Fruit fly (Drosophila melanogaster) whole organism, embryonic: ENCODE results near the gene CG34163.

Experiments used
- Ada2b ChIP-seq: fragments of 200-800 bp; sonication (Bioruptor generic); IDR thresholded peaks from 2 replicates; pipeline ENCODE4 v1.3.6; 2022; ENCODE audit warnings: missing biosample characterization, missing genetic modification characterization
- Antp ChIP-seq: fragments of 200-800 bp; sonication (Bioruptor generic); optimal IDR thresholded peaks from 3 replicates; lab custom pipeline; 2016; ENCODE audit warnings: missing biosample characterization, missing genetic modification characterization
- B-H1 ChIP-seq: fragments of 200-800 bp; sonication (Bioruptor generic); IDR thresholded peaks from 3 replicates; pipeline ENCODE4 v1.3.6; 2022; ENCODE audit warnings: missing biosample characterization, missing genetic modification characterization
- Bdp1 ChIP-seq: fragments of 200-800 bp; sonication (Bioruptor generic); optimal IDR thresholded peaks from 3 replicates; lab custom pipeline; 2016; ENCODE audit warnings: missing biosample characterization, missing genetic modification characterization
- CG10147 ChIP-seq: fragments of 200-800 bp; sonication (Bioruptor generic); optimal IDR thresholded peaks from 2 replicates; lab custom pipeline; 2019; ENCODE audit warnings: missing biosample characterization, mild to moderate bottlenecking, missing genetic modification characterization, moderate library complexity
- CG10321 ChIP-seq: fragments of 200-800 bp; sonication (Bioruptor generic); IDR thresholded peaks from 2 replicates; pipeline ENCODE4 v1.3.6; 2022; ENCODE audit warnings: missing biosample characterization, missing genetic modification characterization
- CG14860 ChIP-seq: fragments of 200-800 bp; sonication (Bioruptor generic); IDR thresholded peaks from 3 replicates; pipeline ENCODE4 v1.3.6; 2022; ENCODE audit warnings: missing biosample characterization, missing genetic modification characterization; ENCODE audit not compliant: partially characterized antibody
- CG16813 ChIP-seq: fragments of 200-800 bp; sonication (Bioruptor generic); IDR thresholded peaks from 3 replicates; pipeline ENCODE4 v1.3.6; 2022; ENCODE audit warnings: missing biosample characterization, missing genetic modification characterization; ENCODE audit not compliant: partially characterized antibody
- CG18599 ChIP-seq: fragments of 200-800 bp; sonication (Bioruptor generic); optimal IDR thresholded peaks from 3 replicates; lab custom pipeline; 2017; ENCODE audit warnings: missing biosample characterization, missing genetic modification characterization, mild to moderate bottlenecking, moderate library complexity, missing genetic modification reagents
- CG2116 ChIP-seq: fragments of 200-800 bp; sonication (Bioruptor generic); optimal IDR thresholded peaks from 3 replicates; lab custom pipeline; 2018; ENCODE audit warnings: missing biosample characterization, mild to moderate bottlenecking, missing genetic modification characterization
- CG2199 ChIP-seq: fragments of 200-800 bp; sonication (Bioruptor generic); IDR thresholded peaks from 3 replicates; pipeline ENCODE4 v1.3.6; 2022; ENCODE audit warnings: missing biosample characterization, missing genetic modification characterization
- CG32767 ChIP-seq: fragments of 200-800 bp; sonication (Bioruptor generic); IDR thresholded peaks from 2 replicates; pipeline ENCODE4 v1.3.6; 2022; ENCODE audit warnings: missing biosample characterization, missing genetic modification characterization
- CG3281 ChIP-seq: fragments of 200-800 bp; sonication (Bioruptor generic); optimal IDR thresholded peaks from 3 replicates; lab custom pipeline; 2017; ENCODE audit warnings: missing biosample characterization, mild to moderate bottlenecking, missing genetic modification characterization
- CG33213 ChIP-seq: fragments of 200-800 bp; sonication (Bioruptor generic); optimal IDR thresholded peaks from 3 replicates; lab custom pipeline; 2016; ENCODE audit warnings: missing biosample characterization, missing genetic modification characterization
- CG4282 ChIP-seq: fragments of 200-800 bp; sonication (Bioruptor generic); optimal IDR thresholded peaks from 2 replicates; lab custom pipeline; 2016; ENCODE audit warnings: missing biosample characterization, missing genetic modification characterization
- CG4360 ChIP-seq: fragments of 200-800 bp; sonication (Bioruptor generic); IDR thresholded peaks from 2 replicates; pipeline ENCODE4 v1.3.6; 2022; ENCODE audit warnings: missing biosample characterization, missing genetic modification characterization
- CG5953 ChIP-seq: fragments of 200-800 bp; sonication (Bioruptor generic); IDR thresholded peaks from 2 replicates; pipeline ENCODE4 v1.3.6; 2022; ENCODE audit warnings: missing biosample characterization, missing genetic modification characterization
- CG6689 ChIP-seq: fragments of 200-800 bp; sonication (Bioruptor generic); IDR thresholded peaks from 2 replicates; pipeline ENCODE4 v1.3.6; 2022; ENCODE audit warnings: missing biosample characterization, missing genetic modification characterization
- CG7556 ChIP-seq: fragments of 200-800 bp; sonication (Bioruptor generic); optimal IDR thresholded peaks from 2 replicates; lab custom pipeline; 2017; ENCODE audit warnings: missing biosample characterization, mild to moderate bottlenecking, missing genetic modification characterization
- CG7745 ChIP-seq: fragments of 200-800 bp; sonication (Bioruptor generic); optimal IDR thresholded peaks from 2 replicates; lab custom pipeline; 2018; ENCODE audit warnings: missing biosample characterization, mild to moderate bottlenecking, missing genetic modification characterization, moderate library complexity
- CG8281 ChIP-seq: fragments of 200-800 bp; sonication (Bioruptor generic); optimal IDR thresholded peaks from 2 replicates; lab custom pipeline; 2018; ENCODE audit warnings: missing biosample characterization, mild to moderate bottlenecking, missing genetic modification characterization, moderate library complexity
- CG9932 ChIP-seq: fragments of 200-800 bp; sonication (Bioruptor generic); IDR thresholded peaks from 2 replicates; pipeline ENCODE4 v1.3.6; 2022; ENCODE audit warnings: missing biosample characterization, missing genetic modification characterization
- Doc3 ChIP-seq: fragments of 200-800 bp; sonication (Bioruptor generic); IDR thresholded peaks from 3 replicates; pipeline ENCODE4 v1.3.6; 2022; ENCODE audit warnings: missing biosample characterization, missing genetic modification characterization; ENCODE audit not compliant: partially characterized antibody
- Hand ChIP-seq: fragments of 200-800 bp; sonication (Bioruptor generic); optimal IDR thresholded peaks from 2 replicates; lab custom pipeline; 2017; ENCODE audit warnings: mild to moderate bottlenecking, missing biosample characterization, missing genetic modification reagents, missing genetic modification characterization
- Hmx ChIP-seq: fragments of 200-800 bp; sonication (Bioruptor generic); optimal IDR thresholded peaks from 2 replicates; lab custom pipeline; 2016; ENCODE audit warnings: missing biosample characterization, missing genetic modification characterization
- NfI ChIP-seq: fragments of 200-800 bp; sonication (Bioruptor generic); optimal IDR thresholded peaks from 3 replicates; lab custom pipeline; 2018; ENCODE audit warnings: missing biosample characterization, mild to moderate bottlenecking, missing genetic modification characterization, moderate library complexity
- Pdp1 ChIP-seq, 2 experiments: fragments of 200-800 bp; sonication (Bioruptor generic); optimal IDR thresholded peaks; 3 replicates each; lab custom pipeline; 2016; ENCODE audit warnings: missing biosample characterization in 2 of 2, missing genetic modification characterization in 2 of 2, mild to moderate bottlenecking in 1 of 2, moderate library complexity in 1 of 2
- Ravus ChIP-seq: fragments of 200-800 bp; sonication (Bioruptor generic); IDR thresholded peaks from 2 replicates; pipeline ENCODE4 v1.3.6; 2022; ENCODE audit warnings: missing biosample characterization, missing genetic modification characterization
- Rfx ChIP-seq: fragments of 200-800 bp; sonication (Bioruptor generic); IDR thresholded peaks from 2 replicates; pipeline ENCODE4 v1.3.6; 2022; ENCODE audit warnings: missing biosample characterization, missing genetic modification characterization
- Taf1 ChIP-seq: fragments of 200-800 bp; sonication (Bioruptor generic); IDR thresholded peaks from 2 replicates; pipeline ENCODE4 v1.3.6; 2022; ENCODE audit warnings: missing biosample characterization, missing genetic modification characterization
- Tbp ChIP-seq: fragments of >200 bp; optimal IDR thresholded peaks from 2 replicates; lab custom pipeline; 2018; ENCODE audit warnings: missing biosample characterization, missing genetic modification characterization
- Vsx1 ChIP-seq: fragments of 200-800 bp; sonication (Bioruptor generic); optimal IDR thresholded peaks from 2 replicates; lab custom pipeline; 2017; ENCODE audit warnings: missing biosample characterization, mild to moderate bottlenecking, missing genetic modification characterization, missing genetic modification reagents
- btn ChIP-seq: fragments of 200-800 bp; sonication (Bioruptor generic); optimal IDR thresholded peaks from 2 replicates; lab custom pipeline; 2016; ENCODE audit warnings: missing biosample characterization, missing genetic modification characterization
- dimm ChIP-seq: fragments of 200-800 bp; sonication (Bioruptor generic); IDR thresholded peaks from 2 replicates; pipeline ENCODE4 v1.3.6; 2022; ENCODE audit warnings: missing biosample characterization, missing genetic modification characterization
- ems ChIP-seq: fragments of 200-800 bp; sonication (Bioruptor generic); optimal IDR thresholded peaks from 3 replicates; lab custom pipeline; 2016; ENCODE audit warnings: missing biosample characterization, missing genetic modification characterization
- gce ChIP-seq: fragments of 200-800 bp; sonication (Bioruptor generic); IDR thresholded peaks from 3 replicates; pipeline ENCODE4 v1.3.6; 2022; ENCODE audit warnings: missing biosample characterization, missing genetic modification characterization
- gro ChIP-seq: fragments of 200-800 bp; sonication (Bioruptor generic); optimal IDR thresholded peaks from 2 replicates; lab custom pipeline; 2016; ENCODE audit warnings: missing biosample characterization, missing genetic modification characterization
- jigr1 ChIP-seq: fragments of 200-800 bp; sonication (Bioruptor generic); IDR thresholded peaks from 3 replicates; pipeline ENCODE4 v1.3.6; 2022; ENCODE audit warnings: missing biosample characterization, missing genetic modification characterization
- kah ChIP-seq: fragments of 200-800 bp; sonication (Bioruptor generic); optimal IDR thresholded peaks from 2 replicates; lab custom pipeline; 2018; ENCODE audit warnings: missing biosample characterization, mild to moderate bottlenecking, missing genetic modification characterization
- mld ChIP-seq: fragments of 200-800 bp; sonication (Bioruptor generic); IDR thresholded peaks from 3 replicates; pipeline ENCODE4 v1.3.6; 2022; ENCODE audit warnings: missing biosample characterization, missing genetic modification characterization; ENCODE audit not compliant: partially characterized antibody
- salm ChIP-seq: fragments of 200-800 bp; sonication (Bioruptor generic); optimal IDR thresholded peaks from 2 replicates; lab custom pipeline; 2018; ENCODE audit warnings: missing biosample characterization, mild to moderate bottlenecking, missing genetic modification characterization
- sens-2 ChIP-seq: fragments of 200-800 bp; sonication (Bioruptor generic); IDR thresholded peaks from 2 replicates; pipeline ENCODE4 v1.3.6; 2022; ENCODE audit warnings: missing biosample characterization, missing genetic modification characterization
- stc ChIP-seq: fragments of 200-800 bp; sonication (Bioruptor generic); IDR thresholded peaks from 2 replicates; pipeline ENCODE4 v1.3.6; 2022; ENCODE audit warnings: missing biosample characterization, missing genetic modification characterization
- stwl ChIP-seq: fragments of 200-800 bp; sonication (Bioruptor generic); optimal IDR thresholded peaks from 3 replicates; lab custom pipeline; 2018; ENCODE audit warnings: missing biosample characterization, mild to moderate bottlenecking, missing genetic modification characterization, moderate library complexity
- trem ChIP-seq: fragments of 200-800 bp; optimal IDR thresholded peaks from 3 replicates; lab custom pipeline; 2019; ENCODE audit warnings: missing biosample characterization, mild to moderate bottlenecking, missing genetic modification characterization, moderate library complexity
- usp ChIP-seq: fragments of >200 bp; optimal IDR thresholded peaks from 2 replicates; lab custom pipeline; 2017; ENCODE audit warnings: missing biosample characterization, missing genetic modification characterization
- vfl ChIP-seq: fragments of 200-800 bp; sonication (Bioruptor generic); optimal IDR thresholded peaks from 2 replicates; lab custom pipeline; 2016; ENCODE audit warnings: missing biosample characterization, missing genetic modification characterization
- wor ChIP-seq: fragments of 200-800 bp; sonication (Bioruptor generic); IDR thresholded peaks from 2 replicates; pipeline ENCODE4 v1.3.6; 2022; ENCODE audit warnings: missing biosample characterization, missing genetic modification characterization
- zen ChIP-seq: fragments of 200-800 bp; sonication (Bioruptor generic); optimal IDR thresholded peaks from 3 replicates; lab custom pipeline; 2018; ENCODE audit warnings: missing biosample characterization, mild to moderate bottlenecking, missing genetic modification characterization, moderate library complexity

The CG34163 gene

dm6 chr2L:12010100-12010876, 22.2 kb downstream of the CG34163 start (continued):
- TF ChIP-seq Tbp (GFP tag; lab: Kevin White, UChicago) (no peak), stwl (tag; lab: Kevin White, UChicago) (peak; percentile 7), CG2116 (no peak), btn (GFP tag; lab: Kevin White, UChicago) (no peak), Doc3 (GFP tag; lab: Robert Waterston, UW) (no peak), CG16813 (no peak), CG33213 (no peak), Antp (GFP tag; lab: Kevin White, UChicago) (no peak), vfl (no peak), CG7556 (GFP tag; lab: Kevin White, UChicago) (no peak), CG32767 (no peak), CG2199 (no peak), CG3281 (GFP tag; lab: Kevin White, UChicago) (no peak), kah (GFP tag; lab: Kevin White, UChicago) (peak; percentile 85), usp (GFP tag; lab: Kevin White, UChicago) (no peak), Rfx (no peak), ems (GFP tag; lab: Kevin White, UChicago) (no peak), CG9932 (GFP tag; lab: Robert Waterston, UW) (no peak), CG14860 (no peak), salm (peak; percentile 12)

dm6 chr2L:12010877-12011666, 23.0 kb downstream of the CG34163 start:
- peak; percentile 95 for TF ChIP-seq NfI (GFP tag; lab: Kevin White, UChicago)
- TF ChIP-seq Taf1, result no peak
- TF ChIP-seq CG7556 (GFP tag; lab: Kevin White, UChicago), result peak; percentile 95
- no peak for TF ChIP-seq CG10321
- TF ChIP-seq trem, result peak; percentile 80
- TF ChIP-seq stc (GFP tag; lab: Robert Waterston, UW), result no peak
- no peak for TF ChIP-seq gro (GFP tag; lab: Kevin White, UChicago)
- TF ChIP-seq wor (GFP tag; lab: Robert Waterston, UW), result no peak
- peak; percentile 92 for TF ChIP-seq zen
- peak; percentile 48 to 77 for TF ChIP-seq Pdp1 (GFP tag; optimal IDR thresholded peaks at IDR 0.05; lab: Kevin White, UChicago)
- TF ChIP-seq CG10147, result peak; percentile 94
- TF ChIP-seq dimm (GFP tag; lab: Robert Waterston, UW), result no peak
- no peak for TF ChIP-seq mld (GFP tag; lab: Robert Waterston, UW)
- no peak for TF ChIP-seq Ravus (GFP tag; lab: Robert Waterston, UW)
- no peak for TF ChIP-seq btn (GFP tag; lab: Kevin White, UChicago)
- TF ChIP-seq B-H1, result no peak
- TF ChIP-seq Hand (GFP tag; lab: Kevin White, UChicago), result peak; percentile 92
- TF ChIP-seq CG18599 (GFP tag; lab: Kevin White, UChicago), result peak; percentile 96
- TF ChIP-seq CG5953 (GFP tag; lab: Robert Waterston, UW), result no peak
- peak; percentile 92 for TF ChIP-seq Vsx1 (GFP tag; lab: Kevin White, UChicago)
- peak; percentile 50 for TF ChIP-seq Hmx (GFP tag; lab: Kevin White, UChicago)
- TF ChIP-seq CG33213, result no peak
- TF ChIP-seq CG4360, result no peak
- TF ChIP-seq CG4282 (GFP tag; lab: Kevin White, UChicago), result no peak
- TF ChIP-seq gce (GFP tag; lab: Robert Waterston, UW), result no peak
- TF ChIP-seq CG6689 (GFP tag; lab: Robert Waterston, UW), result no peak
- no peak for TF ChIP-seq jigr1 (GFP tag; lab: Robert Waterston, UW)
- TF ChIP-seq CG7745 (tag; lab: Kevin White, UChicago), result no peak
- TF ChIP-seq Ada2b (GFP tag; lab: Robert Waterston, UW), result no peak
- peak; percentile 65 for TF ChIP-seq Bdp1
- TF ChIP-seq CG8281 (tag; lab: Kevin White, UChicago), result peak; percentile 82
- no peak for TF ChIP-seq sens-2 (GFP tag; lab: Robert Waterston, UW)
